Fruit fly (Drosophila melanogaster): Measurements from ENCODE around the gene CG9806.

Gene CG9806

DNA sequence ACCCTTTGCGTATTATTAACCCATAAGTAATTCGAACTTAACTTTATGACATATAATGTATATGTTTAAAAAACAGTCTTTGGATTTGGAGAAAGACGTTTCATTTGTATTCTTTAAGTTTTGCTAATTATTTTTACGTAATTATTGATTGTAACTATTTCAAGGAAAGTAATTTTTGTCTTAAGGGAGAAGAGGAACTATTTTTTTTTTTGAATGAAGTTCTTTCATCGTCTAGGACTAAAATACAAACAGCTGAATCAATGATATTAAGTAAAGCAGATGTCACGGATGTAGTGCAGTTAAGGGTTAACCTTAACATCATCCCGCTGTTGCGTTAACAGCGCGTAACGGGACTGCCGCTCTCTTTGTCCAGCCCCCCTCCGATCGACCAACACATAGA lies 2.0 kb upstream of the CG9806 start (continued):
- TF ChIP-seq dmrt11E (tag; optimal IDR thresholded peaks at IDR 0.05) (peak; percentile 50), fd64A (GFP tag; optimal IDR thresholded peaks at IDR 0.05) (no peak), da (GFP tag; optimal IDR thresholded peaks at IDR 0.05) (no peak), CG34422 (GFP tag; IDR thresholded peaks at IDR 0.05) (no peak), CG4707 (GFP tag; optimal IDR thresholded peaks at IDR 0.05) (no peak), Chrac-16 (GFP tag; optimal IDR thresholded peaks at IDR 0.05) (peak; percentile 5), btn (GFP tag; optimal IDR thresholded peaks at IDR 0.05) (no peak), corto (GFP tag; optimal IDR thresholded peaks at IDR 0.05) (no peak), Dad (GFP tag; optimal IDR thresholded peaks at IDR 0.05) (no peak), CG4282 (GFP tag; optimal IDR thresholded peaks at IDR 0.05) (no peak), Dip3 (GFP tag; optimal IDR thresholded peaks at IDR 0.05) (peak; percentile 12), CG8089 (GFP tag; optimal IDR thresholded peaks at IDR 0.05) (no peak), sens-2 (GFP tag; IDR thresholded peaks at IDR 0.05) (no peak), CG8281 (tag; optimal IDR thresholded peaks at IDR 0.05) (no peak), CG12391 (tag; optimal IDR thresholded peaks at IDR 0.05) (peak; percentile 62), Lpt (GFP tag; optimal IDR thresholded peaks at IDR 0.05) (no peak), wdn (GFP tag; IDR thresholded peaks at IDR 0.05) (no peak), pzg (GFP tag; optimal IDR thresholded peaks at IDR 0.05) (no peak), CG3995 (GFP tag; optimal IDR thresholded peaks at IDR 0.05) (no peak), gfzf (GFP tag; optimal IDR thresholded peaks at IDR 0.05) (no peak), Nf-YB (GFP tag; optimal IDR thresholded peaks at IDR 0.05) (peak; percentile 38), fd3F (GFP tag; optimal IDR thresholded peaks at IDR 0.05) (no peak), hbn (GFP tag; IDR thresholded peaks at IDR 0.05; ENCODE audit: partially characterized antibody) (no peak), CG3163 (GFP tag; optimal IDR thresholded peaks at IDR 0.05) (no peak), crol (GFP tag; IDR thresholded peaks at IDR 0.05) (no peak), CG7987 (GFP tag; optimal IDR thresholded peaks at IDR 0.05) (no peak), CG7745 (tag; optimal IDR thresholded peaks at IDR 0.05) (no peak), CG9932 (GFP tag; IDR thresholded peaks at IDR 0.05) (no peak), YL-1 (GFP tag; optimal IDR thresholded peaks at IDR 0.05) (no peak), CG3065 (GFP tag; optimal IDR thresholded peaks at IDR 0.05) (no peak), CG7372 (GFP tag; IDR thresholded peaks at IDR 0.05) (no peak), NC2β (GFP tag; optimal IDR thresholded peaks at IDR 0.05) (no peak), disco-r (GFP tag; optimal IDR thresholded peaks at IDR 0.05) (no peak), CG11696 (GFP tag; IDR thresholded peaks at IDR 0.05) (no peak), sima (GFP tag; optimal IDR thresholded peaks at IDR 0.05) (no peak), Six4 (GFP tag; optimal IDR thresholded peaks at IDR 0.05) (peak; percentile 4), CG8388 (GFP tag; optimal IDR thresholded peaks at IDR 0.05) (peak; percentile 40), stwl (tag; optimal IDR thresholded peaks at IDR 0.05) (no peak), CG9437 (GFP tag; optimal IDR thresholded peaks at IDR 0.05) (peak; percentile 44), Fer1 (GFP tag; optimal IDR thresholded peaks at IDR 0.05) (peak; percentile 60), CG18262 (tag; optimal IDR thresholded peaks at IDR 0.05) (peak; percentile 74), CG5245 (GFP tag; optimal IDR thresholded peaks at IDR 0.05) (no peak), CG6175 (GFP tag; IDR thresholded peaks at IDR 0.05) (no peak), sim (GFP tag; IDR thresholded peaks at IDR 0.05) (no peak), Neu2 (GFP tag; optimal IDR thresholded peaks at IDR 0.05; ENCODE audit: borderline replicate concordance) (no peak), CG30431 (GFP tag; optimal IDR thresholded peaks at IDR 0.05) (peak; percentile 3), CG4424 (GFP tag; optimal IDR thresholded peaks at IDR 0.05) (peak; percentile 34), CG9876 (GFP tag; optimal IDR thresholded peaks at IDR 0.05) (no peak), eve (GFP tag; optimal IDR thresholded peaks at IDR 0.05) (no peak), NFAT (GFP tag; IDR thresholded peaks at IDR 0.05) (no peak), Rx (GFP tag; IDR thresholded peaks at IDR 0.05) (no peak), al (GFP tag; IDR thresholded peaks at IDR 0.05) (no peak), onecut (GFP tag; IDR thresholded peaks at IDR 0.05) (no peak)
